Worm (Caenorhabditis elegans) whole organism, L4/young adult: ENCODE results near the gene bath-45.
"Not testable (repeated sequence)": the region's sequence is repeated elsewhere in the genome, so short reads cannot be mapped to it uniquely, and the experiment has no call there.

Experiments used
- W03F9.2 ChIP-seq: fragments of 150-350 bp; optimal IDR thresholded peaks from 2 replicates; lab custom pipeline; 2014; ENCODE audit warnings: missing biosample characterization, missing genetic modification characterization
- dao-5 ChIP-seq: sonication (generic microtip); optimal IDR thresholded peaks from 2 replicates; lab custom pipeline; 2016; ENCODE audit warnings: missing genotype, missing genetic modification characterization, moderate library complexity, missing compliant biosample characterization
- him-1 ChIP-seq: sonication (generic microtip); optimal IDR thresholded peaks from 2 replicates; lab custom pipeline; 2016; ENCODE audit warnings: missing genotype, missing genetic modification reagents, missing genetic modification characterization, missing compliant biosample characterization

DNA sequence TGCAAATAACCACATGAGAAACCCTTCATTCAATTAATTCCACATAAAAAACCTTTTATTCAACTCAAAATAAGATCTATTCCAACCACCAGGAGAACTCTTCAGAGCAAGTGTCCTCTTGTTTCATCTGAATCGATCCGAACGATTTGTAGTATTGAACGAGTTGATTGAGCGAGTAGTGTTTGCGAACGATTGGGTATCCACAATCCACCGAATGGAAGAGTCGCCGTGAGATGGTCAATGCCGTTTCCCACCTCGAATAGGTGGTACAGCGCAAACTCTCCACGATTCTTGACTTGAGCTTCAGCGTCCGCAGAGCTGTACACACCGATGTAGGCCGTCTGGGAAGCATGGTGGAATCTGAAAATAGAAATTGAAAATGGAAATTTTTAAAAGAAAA, 40.4 kb upstream of the bath-45 start, which contains the start of gene Y81G3A.6:
- TF ChIP-seq him-1 (tag; lab: Kevin White, UChicago); W03F9.2; dao-5 (tag; lab: Kevin White, UChicago): not testable (repeated sequence)
